Fruit fly (Drosophila melanogaster) whole organism, embryonic: ENCODE measurements around the gene CG3587.

Source experiments
- Atf6 ChIP-seq: fragments of 200-800 bp; sonication (Bioruptor generic); IDR thresholded peaks from 2 replicates; pipeline ENCODE4 v1.3.6; 2022; ENCODE audit warnings: missing biosample characterization, missing genetic modification characterization
- CG10654 ChIP-seq: fragments of 200-800 bp; sonication (Bioruptor generic); optimal IDR thresholded peaks from 2 replicates; lab custom pipeline; 2016; ENCODE audit warnings: missing biosample characterization, missing genetic modification characterization
- CG11398 ChIP-seq: fragments of 200-800 bp; sonication (Bioruptor generic); optimal IDR thresholded peaks from 2 replicates; lab custom pipeline; 2016; ENCODE audit warnings: missing biosample characterization, missing genetic modification characterization
- CG12299 ChIP-seq: fragments of 200-800 bp; sonication (Bioruptor generic); optimal IDR thresholded peaks from 2 replicates; lab custom pipeline; 2018; ENCODE audit warnings: missing biosample characterization, mild to moderate bottlenecking, missing genetic modification characterization
- CG1233 ChIP-seq: fragments of 200-800 bp; sonication (Bioruptor generic); optimal IDR thresholded peaks from 4 replicates; lab custom pipeline; 2018; ENCODE audit warnings: missing biosample characterization, mild to moderate bottlenecking, missing genetic modification characterization
- CG12659 ChIP-seq: fragments of 200-800 bp; sonication (Bioruptor generic); optimal IDR thresholded peaks from 3 replicates; lab custom pipeline; 2017; ENCODE audit warnings: mild to moderate bottlenecking, missing biosample characterization, missing genetic modification reagents, missing genetic modification characterization
- CG15514 ChIP-seq: fragments of 200-800 bp; sonication (Bioruptor generic); optimal IDR thresholded peaks from 3 replicates; lab custom pipeline; 2017; ENCODE audit warnings: missing biosample characterization, missing genetic modification characterization, mild to moderate bottlenecking, moderate library complexity, missing genetic modification reagents
- CG15601 ChIP-seq: fragments of 200-800 bp; sonication (Bioruptor generic); optimal IDR thresholded peaks from 3 replicates; lab custom pipeline; 2019; ENCODE audit warnings: missing biosample characterization, mild to moderate bottlenecking, missing genetic modification characterization, moderate library complexity
- CG30403 ChIP-seq: fragments of 200-800 bp; sonication (Bioruptor generic); optimal IDR thresholded peaks from 3 replicates; lab custom pipeline; 2016; ENCODE audit warnings: missing biosample characterization, missing genetic modification characterization
- CG30431 ChIP-seq: fragments of 200-800 bp; sonication (Bioruptor generic); optimal IDR thresholded peaks from 2 replicates; lab custom pipeline; 2017; ENCODE audit warnings: missing biosample characterization, missing genetic modification characterization
- CG3065 ChIP-seq: fragments of 200-800 bp; sonication (Bioruptor generic); optimal IDR thresholded peaks from 2 replicates; lab custom pipeline; 2016; ENCODE audit warnings: missing biosample characterization, missing genetic modification characterization
- CG32532 ChIP-seq: fragments of 200-800 bp; sonication (Bioruptor generic); IDR thresholded peaks from 2 replicates; pipeline ENCODE4 v1.3.6; 2022; ENCODE audit warnings: missing biosample characterization, missing genetic modification characterization
- CG3281 ChIP-seq: fragments of 200-800 bp; sonication (Bioruptor generic); optimal IDR thresholded peaks from 3 replicates; lab custom pipeline; 2017; ENCODE audit warnings: missing biosample characterization, mild to moderate bottlenecking, missing genetic modification characterization
- CG33557 ChIP-seq: fragments of 200-800 bp; sonication (Bioruptor generic); optimal IDR thresholded peaks from 2 replicates; lab custom pipeline; 2019; ENCODE audit warnings: missing biosample characterization, mild to moderate bottlenecking, missing genetic modification characterization, moderate library complexity
- CG3407 ChIP-seq: fragments of 200-800 bp; sonication (Bioruptor generic); optimal IDR thresholded peaks from 2 replicates; lab custom pipeline; 2018; ENCODE audit warnings: missing biosample characterization, mild to moderate bottlenecking, missing genetic modification characterization
- CG6272 ChIP-seq: fragments of 200-800 bp; sonication (Bioruptor generic); IDR thresholded peaks from 2 replicates; pipeline ENCODE4 v1.3.6; 2022; ENCODE audit warnings: missing biosample characterization, missing genetic modification characterization
- CG6654 ChIP-seq: fragments of 200-800 bp; sonication (Bioruptor generic); optimal IDR thresholded peaks from 2 replicates; lab custom pipeline; 2017; ENCODE audit warnings: missing biosample characterization, mild to moderate bottlenecking, missing genetic modification characterization
- CG6765 ChIP-seq: fragments of 200-800 bp; sonication (Bioruptor generic); optimal IDR thresholded peaks from 3 replicates; lab custom pipeline; 2017; ENCODE audit warnings: missing biosample characterization, mild to moderate bottlenecking, missing genetic modification characterization
- CG6813 ChIP-seq: fragments of 200-800 bp; sonication (Bioruptor generic); optimal IDR thresholded peaks from 2 replicates; lab custom pipeline; 2017; ENCODE audit warnings: missing biosample characterization, missing genetic modification characterization, mild to moderate bottlenecking, moderate library complexity, missing genetic modification reagents
- CG7372 ChIP-seq: fragments of 200-800 bp; sonication (Bioruptor generic); IDR thresholded peaks from 2 replicates; pipeline ENCODE4 v1.3.6; 2022; ENCODE audit warnings: missing biosample characterization, missing genetic modification characterization
- CG8281 ChIP-seq: fragments of 200-800 bp; sonication (Bioruptor generic); optimal IDR thresholded peaks from 2 replicates; lab custom pipeline; 2018; ENCODE audit warnings: missing biosample characterization, mild to moderate bottlenecking, missing genetic modification characterization, moderate library complexity
- CG8359 ChIP-seq: fragments of 200-800 bp; sonication (Bioruptor generic); optimal IDR thresholded peaks from 2 replicates; lab custom pipeline; 2017; ENCODE audit warnings: missing biosample characterization, mild to moderate bottlenecking, missing genetic modification characterization, borderline replicate concordance
- CG8765 ChIP-seq: fragments of 200-800 bp; sonication (Bioruptor generic); IDR thresholded peaks from 2 replicates; pipeline ENCODE4 v1.3.6; 2022; ENCODE audit warnings: missing biosample characterization, missing genetic modification characterization
- CG8944 ChIP-seq: fragments of 200-800 bp; sonication (Bioruptor generic); optimal IDR thresholded peaks from 3 replicates; lab custom pipeline; 2016; ENCODE audit warnings: missing biosample characterization, missing genetic modification characterization
- CHES-1-like ChIP-seq: fragments of 200-800 bp; sonication (Bioruptor generic); optimal IDR thresholded peaks from 2 replicates; lab custom pipeline; 2016; ENCODE audit warnings: missing biosample characterization, missing genetic modification characterization
- Chrac-16 ChIP-seq: fragments of 200-800 bp; sonication (Bioruptor generic); optimal IDR thresholded peaks from 3 replicates; lab custom pipeline; 2016; ENCODE audit warnings: missing biosample characterization, missing genetic modification characterization
- CkIIα-i1 ChIP-seq: fragments of 200-800 bp; sonication (Bioruptor generic); IDR thresholded peaks from 2 replicates; pipeline ENCODE4 v1.3.6; 2022; ENCODE audit warnings: missing biosample characterization, missing genetic modification characterization
- Dbx ChIP-seq: fragments of 200-800 bp; sonication (Bioruptor generic); IDR thresholded peaks from 3 replicates; pipeline ENCODE4 v1.3.6; 2022; ENCODE audit warnings: missing biosample characterization, missing genetic modification characterization
- Fer1 ChIP-seq: fragments of 200-800 bp; sonication (Bioruptor generic); optimal IDR thresholded peaks from 2 replicates; lab custom pipeline; 2017; ENCODE audit warnings: missing biosample characterization, mild to moderate bottlenecking, missing genetic modification characterization
- HHEX ChIP-seq: fragments of 200-800 bp; sonication (Bioruptor generic); optimal IDR thresholded peaks from 3 replicates; lab custom pipeline; 2017; ENCODE audit warnings: missing biosample characterization, mild to moderate bottlenecking, missing genetic modification characterization, missing genetic modification reagents
- Hand ChIP-seq: fragments of 200-800 bp; sonication (Bioruptor generic); optimal IDR thresholded peaks from 2 replicates; lab custom pipeline; 2017; ENCODE audit warnings: mild to moderate bottlenecking, missing biosample characterization, missing genetic modification reagents, missing genetic modification characterization
- HmgZ ChIP-seq: fragments of 200-800 bp; sonication (Bioruptor generic); optimal IDR thresholded peaks from 2 replicates; lab custom pipeline; 2018; ENCODE audit warnings: missing biosample characterization, mild to moderate bottlenecking, missing genetic modification characterization
- Mad ChIP-seq: fragments of 200-800 bp; sonication (Bioruptor generic); optimal IDR thresholded peaks from 2 replicates; lab custom pipeline; 2016; ENCODE audit warnings: missing biosample characterization, missing genetic modification characterization
- NK7.1 ChIP-seq: fragments of 200-800 bp; sonication (Bioruptor generic); optimal IDR thresholded peaks from 3 replicates; lab custom pipeline; 2016; ENCODE audit warnings: missing biosample characterization, missing genetic modification characterization
- Rx ChIP-seq: fragments of 200-800 bp; sonication (Bioruptor generic); IDR thresholded peaks from 2 replicates; pipeline ENCODE4 v1.3.6; 2022; ENCODE audit warnings: missing biosample characterization, missing genetic modification characterization
- Spps ChIP-seq: fragments of 200-800 bp; sonication (Bioruptor generic); optimal IDR thresholded peaks from 2 replicates; lab custom pipeline; 2018; ENCODE audit warnings: missing biosample characterization, mild to moderate bottlenecking, missing genetic modification characterization
- chif ChIP-seq, 2 experiments: fragments of 200-800 bp; sonication (Bioruptor generic); optimal IDR thresholded peaks; 3 replicates each; lab custom pipeline; 2016; ENCODE audit warnings: missing biosample characterization in 2 of 2, missing genetic modification characterization in 2 of 2
- crc ChIP-seq: fragments of 200-800 bp; sonication (Bioruptor generic); optimal IDR thresholded peaks from 2 replicates; lab custom pipeline; 2016; ENCODE audit warnings: missing biosample characterization, missing genetic modification characterization
- gce ChIP-seq: fragments of 200-800 bp; sonication (Bioruptor generic); IDR thresholded peaks from 3 replicates; pipeline ENCODE4 v1.3.6; 2022; ENCODE audit warnings: missing biosample characterization, missing genetic modification characterization
- gro ChIP-seq: fragments of 200-800 bp; sonication (Bioruptor generic); optimal IDR thresholded peaks from 2 replicates; lab custom pipeline; 2016; ENCODE audit warnings: missing biosample characterization, missing genetic modification characterization
- her ChIP-seq: fragments of 200-800 bp; sonication (Bioruptor generic); optimal IDR thresholded peaks from 2 replicates; lab custom pipeline; 2016; ENCODE audit warnings: missing biosample characterization, missing genetic modification characterization
- ind ChIP-seq: fragments of 200-800 bp; sonication (Bioruptor generic); optimal IDR thresholded peaks from 3 replicates; lab custom pipeline; 2016; ENCODE audit warnings: missing biosample characterization, missing genetic modification characterization
- kay ChIP-seq: fragments of 200-800 bp; sonication (Bioruptor generic); optimal IDR thresholded peaks from 2 replicates; lab custom pipeline; 2016; ENCODE audit warnings: missing biosample characterization, missing genetic modification characterization
- lab ChIP-seq: fragments of 200-800 bp; sonication (Bioruptor generic); optimal IDR thresholded peaks from 3 replicates; lab custom pipeline; 2017; ENCODE audit warnings: missing biosample characterization, missing genetic modification characterization, mild to moderate bottlenecking, moderate library complexity, missing genetic modification reagents
- oc ChIP-seq: fragments of 200-800 bp; sonication (Bioruptor generic); optimal IDR thresholded peaks from 2 replicates; lab custom pipeline; 2018; ENCODE audit warnings: missing biosample characterization, mild to moderate bottlenecking, missing genetic modification characterization, moderate library complexity
- peb ChIP-seq: fragments of 200-800 bp; sonication (Bioruptor generic); IDR thresholded peaks from 2 replicates; pipeline ENCODE4 v1.3.6; 2022; ENCODE audit warnings: missing biosample characterization, missing genetic modification characterization
- repo ChIP-seq: fragments of 200-800 bp; sonication (Bioruptor generic); optimal IDR thresholded peaks from 2 replicates; lab custom pipeline; 2016; ENCODE audit warnings: missing biosample characterization, missing genetic modification characterization
- unc-4 ChIP-seq: fragments of 200-800 bp; sonication (Bioruptor generic); IDR thresholded peaks from 2 replicates; pipeline ENCODE4 v1.3.6; 2022; ENCODE audit warnings: missing biosample characterization, missing genetic modification characterization; ENCODE audit not compliant: partially characterized antibody
- unpg ChIP-seq: fragments of 200-800 bp; sonication (Bioruptor generic); optimal IDR thresholded peaks from 3 replicates; lab custom pipeline; 2018; ENCODE audit warnings: missing biosample characterization, mild to moderate bottlenecking, missing genetic modification characterization, moderate library complexity

CG3587 gene

dm6 chrX:1984175-1984973 is 44.3 kb downstream of the CG3587 start (continued):
- TF ChIP-seq Chrac-16 (GFP tag; lab: Kevin White, UChicago) (peak; percentile 25), Spps (tag; lab: Kevin White, UChicago) (no peak), NK7.1 (GFP tag; lab: Kevin White, UChicago) (peak; percentile 45), CG6813 (peak; percentile 37), CG12299 (peak; percentile 56), unc-4 (GFP tag; lab: Robert Waterston, UW) (no peak), CG8359 (GFP tag; lab: Kevin White, UChicago) (peak; percentile 57), CG8765 (GFP tag; lab: Robert Waterston, UW) (peak; percentile 34; the same call in 1 of the 2 replicates), CG6765 (GFP tag; lab: Kevin White, UChicago) (no peak), HmgZ (tag; lab: Kevin White, UChicago) (peak; percentile 56), CG8944 (peak; percentile 73), CG6272 (GFP tag; lab: Robert Waterston, UW) (peak; percentile 60), crc (GFP tag; lab: Kevin White, UChicago) (no peak), CG15514 (GFP tag; lab: Kevin White, UChicago) (peak; percentile 4), gce (no peak), CG6654 (GFP tag; lab: Kevin White, UChicago) (peak; percentile 59), HHEX (GFP tag; lab: Kevin White, UChicago) (peak; percentile 62), lab (GFP tag; lab: Kevin White, UChicago) (peak; percentile 59), oc (tag; lab: Kevin White, UChicago) (peak; percentile 79), peb (GFP tag; lab: Robert Waterston, UW) (peak; percentile 76), CHES-1-like (GFP tag; lab: Kevin White, UChicago) (peak; percentile 81), repo (GFP tag; lab: Kevin White, UChicago) (no peak), Dbx (no peak), CG3281 (GFP tag; lab: Kevin White, UChicago) (peak; percentile 54), CG3065 (GFP tag; lab: Kevin White, UChicago) (no peak), CG15601 (tag; lab: Kevin White, UChicago) (peak; percentile 79), CG7372 (GFP tag; lab: Robert Waterston, UW) (peak; percentile 53), Fer1 (GFP tag; lab: Kevin White, UChicago) (peak; percentile 54), kay (GFP tag; lab: Kevin White, UChicago) (peak; percentile 16), CkIIα-i1 (0 out of 2 replicates have a peak, but pooled peaks have one; percentile 4), CG30403 (GFP tag; lab: Kevin White, UChicago) (peak; percentile 66), CG3407 (peak; percentile 57), CG30431 (GFP tag; lab: Kevin White, UChicago) (peak; percentile 57), her (GFP tag; lab: Kevin White, UChicago) (peak; percentile 52), CG10654 (GFP tag; lab: Kevin White, UChicago) (peak; percentile 35), CG32532 (GFP tag; lab: Robert Waterston, UW) (peak; percentile 53), unpg (GFP tag; lab: Kevin White, UChicago) (peak; percentile 81), CG12659 (peak; percentile 76), CG1233 (GFP tag; lab: Kevin White, UChicago) (peak; percentile 59), gro (no peak), chif (GFP tag; optimal IDR thresholded peaks at IDR 0.05; lab: Kevin White, UChicago) (peak; percentile 50 to 76), Rx (GFP tag; lab: Robert Waterston, UW) (peak; percentile 59; the same call in 1 of the 2 replicates), Hand (GFP tag; lab: Kevin White, UChicago) (no peak), ind (peak; percentile 76), CG11398 (GFP tag; lab: Kevin White, UChicago) (peak; percentile 69), CG33557 (GFP tag; lab: Kevin White, UChicago) (no peak), Mad (GFP tag; lab: Kevin White, UChicago) (peak; percentile 46), CG8281 (peak; percentile 53), Atf6 (GFP tag; lab: Robert Waterston, UW) (peak; percentile 54; the same call in 1 of the 2 replicates)
